Worm (Caenorhabditis elegans) whole organism, midembryonic: ENCODE results near the gene F41C3.7.

Experiments used
- T22C8.4 ChIP-seq: fragments of 200-800 bp; sonication (Bioruptor generic); IDR thresholded peaks from 2 replicates; pipeline ENCODE4 v1.3.6; 2022; ENCODE audit warnings: missing genetic modification characterization, missing compliant biosample characterization
- flt-1 ChIP-seq: fragments of 200-800 bp; sonication (Bioruptor generic); IDR thresholded peaks from 2 replicates; pipeline ENCODE4 v1.3.6; 2022; ENCODE audit warnings: missing genetic modification characterization, missing compliant biosample characterization
- klf-2 ChIP-seq: fragments of 200-800 bp; sonication (Bioruptor generic); conservative IDR thresholded peaks from 2 replicates; pipeline ENCODE4 v1.3.6; 2022; ENCODE audit warnings: missing genetic modification reagents, missing genetic modification characterization, missing compliant biosample characterization
- ref-1 ChIP-seq: fragments of 200-800 bp; sonication (Bioruptor generic); conservative IDR thresholded peaks from 2 replicates; pipeline ENCODE4 v1.3.6; 2022; ENCODE audit warnings: missing genetic modification reagents, missing genetic modification characterization, missing compliant biosample characterization
- tab-1 ChIP-seq: fragments of 200-800 bp; sonication (Bioruptor generic); IDR thresholded peaks from 2 replicates; pipeline ENCODE4 v1.3.6; 2022; ENCODE audit warnings: missing genetic modification characterization, missing compliant biosample characterization
- ztf-23 ChIP-seq: fragments of 200-800 bp; sonication (Bioruptor generic); IDR thresholded peaks from 2 replicates; pipeline ENCODE4 v1.3.6; 2022; ENCODE audit warnings: missing genetic modification reagents, missing genetic modification characterization, missing compliant biosample characterization
- ztf-29 ChIP-seq: fragments of 200-800 bp; sonication (Bioruptor generic); IDR thresholded peaks from 2 replicates; pipeline ENCODE4 v1.3.6; 2022; ENCODE audit warnings: missing genetic modification reagents, missing genetic modification characterization, missing compliant biosample characterization

ce11 chrII:4729733-4730132 lies at the start of gene F41C3.7:
- TF ChIP-seq ref-1 (GFP tag; lab: Robert Waterston, UW) (no peak), klf-2 (GFP tag; lab: Robert Waterston, UW) (no peak), ztf-23 (GFP tag; lab: Robert Waterston, UW) (no peak), ztf-29 (GFP tag; lab: Robert Waterston, UW) (no peak), flt-1 (GFP tag; lab: Robert Waterston, UW) (no peak), T22C8.4 (GFP tag; lab: Robert Waterston, UW) (no peak), tab-1 (GFP tag; lab: Robert Waterston, UW) (no peak)
